Worm (Caenorhabditis elegans) whole organism, L3 larva: ENCODE data around the gene F17E9.16.

ENCODE experiments used
- R02D3.7 ChIP-seq: fragments of 150-350 bp; optimal IDR thresholded peaks from 2 replicates; lab custom pipeline; 2014; ENCODE audit warnings: missing biosample characterization, missing genetic modification characterization
- ZK546.5 ChIP-seq: sonication (generic microtip); optimal IDR thresholded peaks from 2 replicates; lab custom pipeline; 2017; ENCODE audit warnings: missing biosample characterization, missing genetic modification characterization
- ama-1 ChIP-seq: fragments of 150-350 bp; optimal IDR thresholded peaks from 2 replicates; lab custom pipeline; 2018
- ceh-28 ChIP-seq: fragments of 150-350 bp; optimal IDR thresholded peaks from 2 replicates; lab custom pipeline; 2014; ENCODE audit warnings: missing biosample characterization, missing genetic modification reagents, missing genetic modification characterization
- ceh-82 ChIP-seq: fragments of 150-350 bp; optimal IDR thresholded peaks from 2 replicates; lab custom pipeline; 2014; ENCODE audit warnings: missing biosample characterization, missing genetic modification characterization
- ceh-9 ChIP-seq: sonication (generic microtip); optimal IDR thresholded peaks from 2 replicates; lab custom pipeline; 2018; ENCODE audit warnings: missing biosample characterization, missing genetic modification characterization
- daf-12 ChIP-seq: fragments of 150-350 bp; optimal IDR thresholded peaks from 2 replicates; lab custom pipeline; 2014; ENCODE audit warnings: missing biosample characterization, missing genetic modification reagents, missing genetic modification characterization
- egl-27 ChIP-seq: sonication (generic microtip); optimal IDR thresholded peaks from 4 replicates; lab custom pipeline; 2017; ENCODE audit warnings: missing biosample characterization, missing genetic modification reagents, missing genetic modification characterization
- egl-5 ChIP-seq: fragments of 150-350 bp; optimal IDR thresholded peaks from 2 replicates; lab custom pipeline; 2017; ENCODE audit warnings: missing biosample characterization, missing genetic modification reagents, missing genetic modification characterization, inconsistent platforms
- elt-1 ChIP-seq: fragments of 150-350 bp; optimal IDR thresholded peaks from 2 replicates; lab custom pipeline; 2014; ENCODE audit warnings: missing biosample characterization, missing genetic modification characterization
- elt-2 ChIP-seq: sonication (generic microtip); optimal IDR thresholded peaks from 2 replicates; lab custom pipeline; 2016; ENCODE audit warnings: missing genetic modification reagents, mild to moderate bottlenecking, missing genetic modification characterization, missing compliant biosample characterization
- elt-3 ChIP-seq, 3 experiments: fragments of 150-350 bp in 1 of 3; sonication (generic microtip) in 2 of 3; optimal IDR thresholded peaks; 2 replicates in 2 of 3; 4 replicates in 1 of 3; lab custom pipeline; 2014 to 2017; ENCODE audit warnings: missing biosample characterization in 3 of 3, missing genetic modification characterization in 3 of 3
- eor-1 ChIP-seq, 2 experiments: fragments of 150-350 bp; optimal IDR thresholded peaks; 2 replicates each; lab custom pipeline; 2014 to 2018; ENCODE audit warnings: missing biosample characterization in 2 of 2, missing genetic modification characterization in 2 of 2
- fkh-10 ChIP-seq: sonication (generic microtip); optimal IDR thresholded peaks from 2 replicates; lab custom pipeline; 2017; ENCODE audit warnings: missing biosample characterization, missing genetic modification reagents, missing genetic modification characterization
- fkh-2 ChIP-seq: fragments of 150-350 bp; optimal IDR thresholded peaks from 2 replicates; lab custom pipeline; 2014; ENCODE audit warnings: missing biosample characterization, missing genetic modification reagents, missing genetic modification characterization
- fos-1 ChIP-seq: fragments of 150-350 bp; optimal IDR thresholded peaks from 2 replicates; lab custom pipeline; 2014; ENCODE audit warnings: missing biosample characterization, missing genetic modification characterization
- lin-39 ChIP-seq: fragments of 150-350 bp; optimal IDR thresholded peaks from 2 replicates; lab custom pipeline; 2018; ENCODE audit warnings: missing biosample characterization, missing genetic modification reagents, missing genetic modification characterization
- lsy-12 ChIP-seq: sonication (generic microtip); optimal IDR thresholded peaks from 2 replicates; lab custom pipeline; 2016; ENCODE audit warnings: mild to moderate bottlenecking, missing genetic modification characterization, missing compliant biosample characterization
- mdl-1 ChIP-seq: fragments of 150-350 bp; optimal IDR thresholded peaks from 2 replicates; lab custom pipeline; 2014; ENCODE audit warnings: missing biosample characterization, missing genetic modification characterization
- mml-1 ChIP-seq: fragments of 150-350 bp; sonication (generic microtip); optimal IDR thresholded peaks from 3 replicates; lab custom pipeline; 2014; ENCODE audit warnings: missing biosample characterization, missing genetic modification characterization
- nfya-1 ChIP-seq: sonication (generic microtip); optimal IDR thresholded peaks from 2 replicates; lab custom pipeline; 2017; ENCODE audit warnings: missing genetic modification characterization, mild to moderate bottlenecking, missing compliant biosample characterization, antibody characterized with exemption, moderate library complexity; ENCODE audit not compliant: insufficient read depth
- nhr-11 ChIP-seq: fragments of 150-350 bp; optimal IDR thresholded peaks from 2 replicates; lab custom pipeline; 2014; ENCODE audit warnings: missing biosample characterization, missing genetic modification characterization
- nhr-23 ChIP-seq: fragments of 150-350 bp; optimal IDR thresholded peaks from 2 replicates; lab custom pipeline; 2014; ENCODE audit warnings: missing biosample characterization, missing genetic modification reagents, missing genetic modification characterization
- nhr-237 ChIP-seq: fragments of 150-350 bp; optimal IDR thresholded peaks from 2 replicates; lab custom pipeline; 2014; ENCODE audit warnings: missing biosample characterization, missing genetic modification characterization
- nhr-25 ChIP-seq: sonication (generic microtip); optimal IDR thresholded peaks from 2 replicates; lab custom pipeline; 2017; ENCODE audit warnings: missing biosample characterization, missing genetic modification characterization
- nhr-28 ChIP-seq: fragments of 150-350 bp; optimal IDR thresholded peaks from 2 replicates; lab custom pipeline; 2014; ENCODE audit warnings: missing biosample characterization, missing genetic modification characterization
- nhr-43 ChIP-seq: sonication (generic microtip); optimal IDR thresholded peaks from 2 replicates; lab custom pipeline; 2016; ENCODE audit warnings: mild to moderate bottlenecking, missing genetic modification characterization, missing compliant biosample characterization; ENCODE audit not compliant: poor library complexity, severe bottlenecking
- nhr-67 ChIP-seq: fragments of 150-350 bp; optimal IDR thresholded peaks from 2 replicates; lab custom pipeline; 2014; ENCODE audit warnings: missing biosample characterization, missing genetic modification characterization
- nhr-76 ChIP-seq: fragments of 150-350 bp; sonication (generic microtip); optimal IDR thresholded peaks from 5 replicates; lab custom pipeline; 2014; ENCODE audit warnings: missing biosample characterization, missing genetic modification characterization
- nhr-77 ChIP-seq: fragments of 150-350 bp; optimal IDR thresholded peaks from 2 replicates; lab custom pipeline; 2014; ENCODE audit warnings: missing biosample characterization, missing genetic modification characterization
- pha-4 ChIP-seq: fragments of 150-350 bp; optimal IDR thresholded peaks from 2 replicates; lab custom pipeline; 2014; ENCODE audit warnings: missing biosample characterization, missing genetic modification reagents, missing genetic modification characterization
- pqm-1 ChIP-seq: fragments of 150-350 bp; optimal IDR thresholded peaks from 2 replicates; lab custom pipeline; 2017; ENCODE audit warnings: missing biosample characterization, missing genetic modification characterization, inconsistent platforms
- sea-2 ChIP-seq: fragments of 150-350 bp; sonication (generic microtip); optimal IDR thresholded peaks from 4 replicates; lab custom pipeline; 2014; ENCODE audit warnings: missing biosample characterization, missing genetic modification reagents, missing genetic modification characterization
- skn-1 ChIP-seq: fragments of 150-350 bp; optimal IDR thresholded peaks from 2 replicates; lab custom pipeline; 2014; ENCODE audit warnings: missing biosample characterization, missing genetic modification characterization
- snpc-4 ChIP-seq: fragments of 150-350 bp; optimal IDR thresholded peaks from 2 replicates; lab custom pipeline; 2014; ENCODE audit warnings: missing biosample characterization, missing genetic modification characterization
- tbx-2 ChIP-seq: sonication (generic microtip); optimal IDR thresholded peaks from 2 replicates; lab custom pipeline; 2016; ENCODE audit warnings: mild to moderate bottlenecking, missing genetic modification characterization, missing compliant biosample characterization
- unc-62 ChIP-seq: fragments of 150-350 bp; sonication (generic microtip); optimal IDR thresholded peaks from 4 replicates; lab custom pipeline; 2014; ENCODE audit warnings: missing biosample characterization, missing genetic modification reagents, missing genetic modification characterization
- zag-1 ChIP-seq: fragments of 150-350 bp; optimal IDR thresholded peaks from 2 replicates; lab custom pipeline; 2014; ENCODE audit warnings: missing biosample characterization, missing genetic modification characterization
- ztf-11 ChIP-seq: fragments of 150-350 bp; optimal IDR thresholded peaks from 2 replicates; lab custom pipeline; 2014; ENCODE audit warnings: missing biosample characterization, missing genetic modification characterization

The F17E9.16 gene

DNA sequence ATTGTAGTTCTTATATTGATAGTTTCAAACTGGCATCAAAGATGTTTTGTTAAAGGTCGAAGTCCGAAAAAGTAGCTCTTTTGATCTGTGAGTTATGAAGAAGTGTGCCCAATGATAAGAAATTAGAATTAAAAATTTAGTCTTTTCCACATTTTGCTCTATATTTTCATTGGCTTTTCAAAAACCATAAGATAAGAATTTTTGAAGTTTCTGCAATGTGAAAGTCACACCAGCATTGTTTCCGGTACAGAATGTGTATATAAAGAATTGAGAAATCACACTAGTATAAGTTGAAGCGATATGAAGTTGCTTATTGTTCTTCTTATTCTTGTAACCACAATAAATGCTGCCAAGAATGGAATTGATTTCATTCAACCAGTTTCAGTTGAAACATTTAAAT, 19.6 kb upstream of the F17E9.16 start, which contains the start of gene lys-10:
lys-10 (plus strand) TSS at position 301 of the 400 bp plus-strand sequence.
- TF ChIP-seq snpc-4 (tag; lab: Kevin White, UChicago) (no peak), elt-1 (tag; lab: Kevin White, UChicago) (no peak), nfya-1 (tag; lab: Kevin White, UChicago) (no peak), nhr-43 (no peak)
- TF ChIP-seq, all 47 proteins: peak for 0

DNA sequence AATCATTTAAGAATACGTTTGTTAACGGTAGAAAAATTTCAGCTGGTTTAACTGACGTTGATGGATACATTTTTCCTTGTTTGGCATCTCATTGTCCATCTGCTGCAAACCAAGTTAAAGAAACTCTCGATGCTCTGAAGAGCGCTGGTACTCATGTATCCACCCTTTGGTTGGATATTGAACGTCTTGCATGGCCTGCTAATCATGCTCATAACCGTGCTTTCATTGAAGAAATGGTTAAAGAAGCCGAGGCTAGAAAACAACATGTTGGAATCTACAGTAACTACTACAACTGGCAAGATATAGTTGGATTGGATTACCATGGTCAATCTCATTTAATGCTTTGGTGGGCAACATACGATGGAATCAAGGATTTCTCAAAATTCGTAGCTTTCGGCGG, 19.1 kb upstream of the F17E9.16 start:
- TF ChIP-seq ceh-82 (tag; lab: Kevin White, UChicago): no peak
- no peak for TF ChIP-seq egl-5 (tag; lab: Kevin White, UChicago)
- TF ChIP-seq nhr-77 (tag; lab: Kevin White, UChicago): no peak
- no peak for TF ChIP-seq nhr-11
- TF ChIP-seq lsy-12 (tag; lab: Kevin White, UChicago): no peak
- TF ChIP-seq nfya-1 (tag; lab: Kevin White, UChicago): no peak
- no peak for TF ChIP-seq fkh-2 (tag; lab: Kevin White, UChicago)
- TF ChIP-seq ama-1 (lab: Kevin White, UChicago): no peak
- TF ChIP-seq nhr-23 (tag; lab: Kevin White, UChicago): no peak
- TF ChIP-seq eor-1 (tag; optimal IDR thresholded peaks at IDR 0.05; lab: Kevin White, UChicago): no peak
- TF ChIP-seq zag-1 (tag; lab: Kevin White, UChicago): no peak
- TF ChIP-seq pha-4 (tag; lab: Kevin White, UChicago): no peak
- TF ChIP-seq nhr-76 (tag; lab: Kevin White, UChicago): no peak
- TF ChIP-seq elt-3 (tag; optimal IDR thresholded peaks at IDR 0.05; lab: Kevin White, UChicago): no peak
- no peak for TF ChIP-seq ceh-28 (tag; lab: Kevin White, UChicago)
- TF ChIP-seq nhr-67: no peak
- no peak for TF ChIP-seq ceh-9 (tag; lab: Kevin White, UChicago)
- no peak for TF ChIP-seq pqm-1 (tag; lab: Kevin White, UChicago)
- TF ChIP-seq lin-39: no peak
- TF ChIP-seq nhr-25 (tag; lab: Kevin White, UChicago): no peak

DNA sequence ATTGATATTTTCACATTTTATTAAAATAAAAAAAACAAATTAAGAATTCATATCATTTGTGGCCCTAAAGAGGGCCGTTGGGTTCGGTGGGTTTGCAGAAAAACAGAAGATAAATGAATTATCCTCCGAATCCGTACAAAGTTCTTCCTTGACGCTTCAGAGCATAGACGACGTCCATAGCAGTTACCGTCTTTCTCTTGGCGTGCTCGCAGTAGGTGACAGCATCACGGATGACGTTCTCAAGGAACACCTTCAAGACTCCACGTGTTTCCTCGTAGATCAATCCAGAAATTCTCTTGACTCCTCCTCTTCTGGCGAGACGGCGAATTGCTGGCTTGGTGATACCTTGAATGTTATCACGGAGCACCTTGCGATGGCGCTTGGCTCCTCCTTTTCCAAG, 18.6 kb upstream of the F17E9.16 start:
- no peak for TF ChIP-seq elt-3 (tag; optimal IDR thresholded peaks at IDR 0.05; lab: Kevin White, UChicago)
- TF ChIP-seq ceh-9 (tag; lab: Kevin White, UChicago): no peak
- no peak for TF ChIP-seq ama-1 (lab: Kevin White, UChicago)
- TF ChIP-seq mdl-1: no peak
- no peak for TF ChIP-seq nhr-76 (tag; lab: Kevin White, UChicago)
- TF ChIP-seq egl-5 (tag; lab: Kevin White, UChicago): no peak
- no peak for TF ChIP-seq ztf-11 (tag; lab: Kevin White, UChicago)
- no peak for TF ChIP-seq elt-2 (tag; lab: Kevin White, UChicago)
- no peak for TF ChIP-seq ceh-28 (tag; lab: Kevin White, UChicago)
- no peak for TF ChIP-seq R02D3.7 (tag; lab: Kevin White, UChicago)
- no peak for TF ChIP-seq pqm-1 (tag; lab: Kevin White, UChicago)
- TF ChIP-seq tbx-2 (tag; lab: Kevin White, UChicago): no peak
- no peak for TF ChIP-seq sea-2 (GFP tag; lab: Kevin White, UChicago)
- no peak for TF ChIP-seq elt-1 (tag; lab: Kevin White, UChicago)

DNA sequence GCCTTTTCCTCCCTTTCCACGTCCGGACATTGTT, 18.4 kb upstream of the F17E9.16 start, which contains the start of gene his-31:
his-31 (minus strand) TSS at position 30 of the 34 bp plus-strand sequence.
- TF ChIP-seq snpc-4 (tag; lab: Kevin White, UChicago): no peak

DNA sequence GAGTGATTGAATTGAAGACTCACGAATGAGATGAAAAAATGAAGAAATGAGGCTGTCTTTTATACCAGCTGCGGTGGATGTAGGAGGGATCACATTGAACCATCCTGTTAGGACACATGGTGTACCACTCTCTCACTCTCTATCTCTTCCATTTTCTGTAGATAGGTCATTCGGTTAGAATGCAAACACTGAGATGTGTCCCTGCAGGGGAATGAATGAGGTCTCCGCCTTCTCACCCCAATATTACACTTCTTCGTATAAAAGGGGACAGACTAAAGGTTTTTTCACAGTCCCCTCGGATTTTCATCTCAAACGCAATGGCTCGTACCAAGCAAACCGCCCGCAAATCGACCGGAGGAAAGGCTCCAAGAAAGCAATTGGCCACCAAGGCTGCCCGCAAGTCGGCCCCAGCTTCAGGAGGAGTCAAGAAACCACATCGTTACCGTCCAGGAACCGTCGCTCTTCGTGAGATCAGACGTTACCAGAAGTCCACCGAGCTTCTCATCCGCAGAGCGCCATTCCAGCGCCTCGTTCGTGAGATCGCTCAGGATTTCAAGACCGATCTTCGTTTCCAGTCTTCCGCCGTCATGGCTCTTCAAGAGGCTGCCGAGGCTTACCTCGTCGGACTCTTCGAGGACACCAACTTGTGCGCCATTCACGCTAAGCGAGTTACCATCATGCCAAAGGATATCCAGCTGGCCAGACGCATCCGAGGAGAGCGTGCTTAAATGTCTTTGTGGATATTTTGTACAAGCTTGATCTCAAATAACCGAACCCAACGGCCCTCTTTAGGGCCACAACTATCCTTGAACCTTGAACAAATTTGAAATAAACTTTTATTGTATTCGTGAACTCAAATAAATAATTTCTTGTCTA, 17.9 kb upstream of the F17E9.16 start, which contains the start of gene his-32:
his-32 (plus strand) TSS at position 318 of the 876 bp plus-strand sequence.
- TF ChIP-seq nhr-25 (tag; lab: Kevin White, UChicago) (peak; percentile 94), elt-2 (tag; lab: Kevin White, UChicago) (no peak), lin-39 (no peak), lsy-12 (tag; lab: Kevin White, UChicago) (peak; percentile 43), nhr-11 (no peak), ceh-82 (tag; lab: Kevin White, UChicago) (no peak), fkh-10 (GFP tag; lab: Kevin White, UChicago) (no peak), elt-3 (tag; optimal IDR thresholded peaks at IDR 0.05; lab: Kevin White, UChicago) (no peak), nhr-76 (tag; lab: Kevin White, UChicago) (no peak), ZK546.5 (no peak), tbx-2 (tag; lab: Kevin White, UChicago) (no peak), mdl-1 (no peak), pha-4 (tag; lab: Kevin White, UChicago) (peak; percentile 42), nhr-77 (tag; lab: Kevin White, UChicago) (no peak), skn-1 (tag; lab: Kevin White, UChicago) (no peak), daf-12 (no peak), egl-27 (tag; lab: Kevin White, UChicago) (no peak), ceh-28 (tag; lab: Kevin White, UChicago) (no peak), ceh-9 (tag; lab: Kevin White, UChicago) (no peak), nfya-1 (tag; lab: Kevin White, UChicago) (no peak), sea-2 (GFP tag; lab: Kevin White, UChicago) (no peak), mml-1 (tag; lab: Kevin White, UChicago) (no peak), nhr-28 (tag; lab: Kevin White, UChicago) (no peak), pqm-1 (tag; lab: Kevin White, UChicago) (no peak), elt-1 (tag; lab: Kevin White, UChicago) (peak; percentile 48), fos-1 (tag; lab: Kevin White, UChicago) (no peak), nhr-237 (tag; lab: Kevin White, UChicago) (no peak), egl-5 (tag; lab: Kevin White, UChicago) (no peak), R02D3.7 (tag; lab: Kevin White, UChicago) (no peak), zag-1 (tag; lab: Kevin White, UChicago) (no peak), unc-62 (GFP tag; lab: Kevin White, UChicago) (no peak), snpc-4 (tag; lab: Kevin White, UChicago) (no peak)
